Worm (Caenorhabditis elegans): ENCODE results near the gene srh-130.

DNA sequence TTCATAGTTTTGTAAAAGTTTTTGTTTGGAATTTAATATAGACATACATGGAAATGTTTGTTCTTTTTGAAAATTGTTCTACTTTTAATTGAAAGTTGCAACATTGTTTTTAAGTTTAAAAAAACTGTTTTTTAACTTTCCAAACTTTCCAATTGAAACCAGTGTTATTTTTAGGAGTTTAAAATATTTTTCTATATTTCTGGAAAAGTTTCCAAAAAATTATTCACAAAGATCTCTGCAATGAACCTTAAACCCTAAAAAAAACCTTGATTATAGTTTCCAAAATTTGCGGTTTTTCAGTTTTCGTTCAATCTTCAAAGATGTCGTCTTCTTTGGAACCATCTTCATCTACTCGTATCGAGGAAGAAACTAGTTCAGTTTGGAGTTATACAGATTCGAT lies 18.5 kb upstream of the srh-130 start, which contains the start of gene F14F9.4:
- TF ChIP-seq dao-5 (tag; optimal IDR thresholded peaks at IDR 0.05) (no peak), him-1 (tag; optimal IDR thresholded peaks at IDR 0.05) (no peak), W03F9.2 (tag; optimal IDR thresholded peaks at IDR 0.05) (no peak)

Measured in whole organism, L4/young adult.